Fruit fly (Drosophila melanogaster) S2 (cell line): ENCODE data around the gene CG4053.

Experiments
- CG8478 ChIP-seq: fragments of >200 bp; optimal IDR thresholded peaks from 2 replicates; lab custom pipeline; 2018
- CTCF ChIP-seq, 2 experiments: fragments of >200 bp; optimal IDR thresholded peaks; 2 replicates each; lab custom pipeline; 2018

DNA sequence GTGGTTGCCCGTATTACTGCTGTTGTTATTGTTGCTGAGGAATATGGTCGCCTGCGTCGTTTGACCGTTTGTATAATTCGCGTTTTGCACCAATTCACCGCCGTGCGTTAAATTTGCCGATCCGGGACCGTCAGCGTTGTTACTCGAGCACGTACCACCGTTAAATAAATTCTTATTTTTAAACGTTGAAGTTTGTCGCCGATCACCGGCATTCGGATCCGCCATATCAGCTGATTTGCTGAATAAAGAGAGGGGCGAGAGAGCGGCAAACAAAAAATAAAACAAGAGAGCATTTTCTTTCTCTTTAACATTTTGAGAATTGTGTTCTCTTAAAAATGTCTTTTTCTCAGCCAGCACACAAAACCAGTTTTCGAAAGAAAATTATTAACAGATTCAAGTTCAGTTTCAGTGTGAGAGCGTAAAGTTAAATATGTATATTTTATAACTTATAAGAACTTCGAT lies 13.1 kb downstream of the CG4053 start:
- TF ChIP-seq CG8478 (lab: Kevin White, UChicago) (no peak), CTCF (optimal IDR thresholded peaks at IDR 0.05; lab: Kevin White, UChicago) (no peak)
